Fruit fly (Drosophila melanogaster): ENCODE data around the gene Cf2.

Cf2 gene

DNA sequence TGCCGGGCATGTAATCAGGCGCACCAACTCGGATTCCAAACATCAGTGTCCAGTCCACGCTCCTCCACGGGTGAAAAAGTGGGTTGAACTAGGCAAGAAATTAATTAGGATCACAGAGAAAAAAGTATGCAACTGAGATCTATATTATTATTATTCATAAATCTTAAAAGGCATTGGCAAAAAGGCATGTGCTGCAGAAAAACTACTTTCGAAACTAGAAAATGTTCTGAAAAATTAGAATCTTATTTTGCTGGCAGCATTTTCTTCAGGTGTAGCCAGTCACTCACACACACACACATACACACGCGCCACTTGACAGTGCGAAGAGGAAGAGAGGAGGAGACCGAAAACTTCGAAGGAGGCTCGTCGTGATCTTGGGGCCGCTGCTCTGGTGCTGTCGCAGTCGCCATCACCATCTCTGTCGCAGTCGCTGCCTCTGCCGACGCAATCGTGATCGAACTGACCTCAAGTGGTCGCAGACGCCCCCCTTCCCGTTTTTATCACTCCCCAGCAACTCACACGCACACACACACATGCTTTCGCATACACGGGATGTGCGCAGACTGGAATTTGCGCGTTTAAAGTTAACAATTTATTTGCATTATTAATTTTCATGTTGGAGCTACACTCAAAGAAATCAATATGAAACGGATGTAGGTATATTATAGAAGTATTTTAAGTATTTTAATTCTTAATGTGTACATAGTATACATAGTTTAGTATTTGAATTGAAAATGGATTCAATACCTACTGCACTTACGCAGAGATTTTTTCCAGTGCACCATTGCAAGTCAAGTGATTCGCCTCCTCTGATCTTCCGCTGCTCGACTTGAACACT is 4.7 kb upstream of the Cf2 start (continued):
- TF ChIP-seq Sox102F (GFP tag; optimal IDR thresholded peaks at IDR 0.05) (peak; percentile 71), psq (GFP tag; optimal IDR thresholded peaks at IDR 0.05) (no peak), CG34422 (GFP tag; IDR thresholded peaks at IDR 0.05) (peak; percentile 59), CG15269 (tag; optimal IDR thresholded peaks at IDR 0.05) (peak; percentile 67), zen (tag; optimal IDR thresholded peaks at IDR 0.05) (peak; percentile 31), Sry-β (GFP tag; optimal IDR thresholded peaks at IDR 0.05) (no peak), CG10147 (GFP tag; optimal IDR thresholded peaks at IDR 0.05) (peak; percentile 57), CG6791 (GFP tag; IDR thresholded peaks at IDR 0.05; ENCODE audit: partially characterized antibody) (no peak), CkIIα-i1 (GFP tag; IDR thresholded peaks at IDR 0.05) (no peak), CG15514 (GFP tag; optimal IDR thresholded peaks at IDR 0.05) (peak; percentile 15), BtbVII (GFP tag; optimal IDR thresholded peaks at IDR 0.05) (peak; percentile 39), so (GFP tag; IDR thresholded peaks at IDR 0.05) (peak; percentile 57; the same call in 1 of the 3 replicates), pnt (GFP tag; optimal IDR thresholded peaks at IDR 0.05) (peak; percentile 39), peb (GFP tag; IDR thresholded peaks at IDR 0.05) (no peak), eve (GFP tag; optimal IDR thresholded peaks at IDR 0.05) (no peak), CG18011 (GFP tag; optimal IDR thresholded peaks at IDR 0.05) (no peak), CG1832 (GFP tag; optimal IDR thresholded peaks at IDR 0.05) (no peak), maf-S (GFP tag; optimal IDR thresholded peaks at IDR 0.05) (no peak), Doc3 (GFP tag; IDR thresholded peaks at IDR 0.05; ENCODE audit: partially characterized antibody) (no peak), NK7.1 (GFP tag; optimal IDR thresholded peaks at IDR 0.05) (no peak), CG2202 (tag; optimal IDR thresholded peaks at IDR 0.05) (no peak), dpn (GFP tag; optimal IDR thresholded peaks at IDR 0.05) (peak in 1 of 2 experiments; percentile 41), mld (GFP tag; IDR thresholded peaks at IDR 0.05; ENCODE audit: partially characterized antibody) (no peak), CG5180 (GFP tag; optimal IDR thresholded peaks at IDR 0.05) (peak; percentile 10), HmgZ (tag; optimal IDR thresholded peaks at IDR 0.05) (no peak), gro (GFP tag; optimal IDR thresholded peaks at IDR 0.05) (no peak), CG15696 (tag; optimal IDR thresholded peaks at IDR 0.05) (peak; percentile 27), tgo (GFP tag; IDR thresholded peaks at IDR 0.05) (peak; percentile 70; the same call in 2 of the 3 replicates), tll (GFP tag; optimal IDR thresholded peaks at IDR 0.05) (no peak), trem (tag; optimal IDR thresholded peaks at IDR 0.05) (peak; percentile 46), CG7271 (tag; optimal IDR thresholded peaks at IDR 0.05) (peak; percentile 36), CG2116 (GFP tag; optimal IDR thresholded peaks at IDR 0.05) (no peak), CG7556 (GFP tag; optimal IDR thresholded peaks at IDR 0.05) (peak; percentile 39), CG14965 (GFP tag; optimal IDR thresholded peaks at IDR 0.05; ENCODE audit: borderline replicate concordance) (no peak), CG7928 (GFP tag; optimal IDR thresholded peaks at IDR 0.05) (peak; percentile 17), seq (GFP tag; IDR thresholded peaks at IDR 0.05) (peak; percentile 44; the same call in 1 of the 2 replicates), Rfx (GFP tag; IDR thresholded peaks at IDR 0.05) (peak; percentile 80), pum (GFP tag; optimal IDR thresholded peaks at IDR 0.05) (no peak), CG13775 (GFP tag; optimal IDR thresholded peaks at IDR 0.05) (peak; percentile 37), pb (GFP tag; optimal IDR thresholded peaks at IDR 0.05) (no peak), yki (optimal IDR thresholded peaks at IDR 0.05) (no peak), Taf1 (GFP tag; IDR thresholded peaks at IDR 0.05) (peak; percentile 47; the same call in 1 of the 2 replicates), CG4424 (GFP tag; optimal IDR thresholded peaks at IDR 0.05) (peak; percentile 45), cg (GFP tag; optimal IDR thresholded peaks at IDR 0.05) (peak; percentile 65), chm (GFP tag; IDR thresholded peaks at IDR 0.05) (no peak; the same call in 1 of the 2 replicates), zf30C (GFP tag; optimal IDR thresholded peaks at IDR 0.05) (peak; percentile 65), CG1529 (GFP tag; optimal IDR thresholded peaks at IDR 0.05) (peak; percentile 15), CG6272 (GFP tag; IDR thresholded peaks at IDR 0.05) (peak; percentile 38; the same call in 1 of the 2 replicates)
